Fruit fly (Drosophila melanogaster) whole organism, embryonic: ENCODE measurements around the gene Nf1.
A peak's percentile ranks its signal among the peaks of the same experiment; 100 is the strongest.

ENCODE experiments used
- Abd-B ChIP-seq: fragments of 200-800 bp; sonication (Bioruptor generic); optimal IDR thresholded peaks from 2 replicates; lab custom pipeline; 2018; ENCODE audit warnings: missing biosample characterization, mild to moderate bottlenecking, missing genetic modification characterization, moderate library complexity
- Atf6 ChIP-seq: fragments of 200-800 bp; sonication (Bioruptor generic); IDR thresholded peaks from 2 replicates; pipeline ENCODE4 v1.3.6; 2022; ENCODE audit warnings: missing biosample characterization, missing genetic modification characterization
- Bdp1 ChIP-seq: fragments of 200-800 bp; sonication (Bioruptor generic); optimal IDR thresholded peaks from 3 replicates; lab custom pipeline; 2016; ENCODE audit warnings: missing biosample characterization, missing genetic modification characterization
- CG10209 ChIP-seq: fragments of 200-800 bp; sonication (Bioruptor generic); optimal IDR thresholded peaks from 3 replicates; lab custom pipeline; 2017; ENCODE audit warnings: missing biosample characterization, mild to moderate bottlenecking, missing genetic modification characterization, missing genetic modification reagents
- CG1024 ChIP-seq: fragments of 200-800 bp; sonication (Bioruptor generic); IDR thresholded peaks from 2 replicates; pipeline ENCODE4 v1.3.6; 2022; ENCODE audit warnings: missing biosample characterization, missing genetic modification characterization
- CG10366 ChIP-seq: fragments of 200-800 bp; sonication (Bioruptor generic); IDR thresholded peaks from 2 replicates; pipeline ENCODE4 v1.3.6; 2022; ENCODE audit warnings: missing biosample characterization, missing genetic modification characterization
- CG11456 ChIP-seq: fragments of 200-800 bp; sonication (Bioruptor generic); IDR thresholded peaks from 3 replicates; pipeline ENCODE4 v1.3.6; 2022; ENCODE audit warnings: missing biosample characterization, missing genetic modification characterization
- CG12659 ChIP-seq: fragments of 200-800 bp; sonication (Bioruptor generic); optimal IDR thresholded peaks from 3 replicates; lab custom pipeline; 2017; ENCODE audit warnings: mild to moderate bottlenecking, missing biosample characterization, missing genetic modification reagents, missing genetic modification characterization
- CG13775 ChIP-seq: fragments of 200-800 bp; sonication (Bioruptor generic); optimal IDR thresholded peaks from 3 replicates; lab custom pipeline; 2017; ENCODE audit warnings: missing biosample characterization, mild to moderate bottlenecking, missing genetic modification characterization
- CG14441 ChIP-seq: fragments of 200-800 bp; sonication (Bioruptor generic); IDR thresholded peaks from 2 replicates; pipeline ENCODE4 v1.3.6; 2022; ENCODE audit warnings: missing biosample characterization, missing genetic modification characterization
- CG15514 ChIP-seq: fragments of 200-800 bp; sonication (Bioruptor generic); optimal IDR thresholded peaks from 3 replicates; lab custom pipeline; 2017; ENCODE audit warnings: missing biosample characterization, missing genetic modification characterization, mild to moderate bottlenecking, moderate library complexity, missing genetic modification reagents
- CG17186 ChIP-seq: fragments of 200-800 bp; sonication (Bioruptor generic); optimal IDR thresholded peaks from 3 replicates; lab custom pipeline; 2017; ENCODE audit warnings: missing biosample characterization, missing genetic modification reagents, missing genetic modification characterization
- CG18262 ChIP-seq: fragments of 200-800 bp; optimal IDR thresholded peaks from 3 replicates; lab custom pipeline; 2019; ENCODE audit warnings: missing biosample characterization, mild to moderate bottlenecking, missing genetic modification characterization, moderate library complexity
- CG30020 ChIP-seq: fragments of 200-800 bp; optimal IDR thresholded peaks from 2 replicates; lab custom pipeline; 2019; ENCODE audit warnings: missing biosample characterization, mild to moderate bottlenecking, missing genetic modification characterization, moderate library complexity
- CG3065 ChIP-seq: fragments of 200-800 bp; sonication (Bioruptor generic); optimal IDR thresholded peaks from 2 replicates; lab custom pipeline; 2016; ENCODE audit warnings: missing biosample characterization, missing genetic modification characterization
- CG3407 ChIP-seq: fragments of 200-800 bp; sonication (Bioruptor generic); optimal IDR thresholded peaks from 2 replicates; lab custom pipeline; 2018; ENCODE audit warnings: missing biosample characterization, mild to moderate bottlenecking, missing genetic modification characterization
- CG4854 ChIP-seq: fragments of 200-800 bp; sonication (Bioruptor generic); optimal IDR thresholded peaks from 2 replicates; lab custom pipeline; 2016; ENCODE audit warnings: missing biosample characterization, missing genetic modification characterization, inconsistent platforms
- CG5953 ChIP-seq: fragments of 200-800 bp; sonication (Bioruptor generic); IDR thresholded peaks from 2 replicates; pipeline ENCODE4 v1.3.6; 2022; ENCODE audit warnings: missing biosample characterization, missing genetic modification characterization
- CG6791 ChIP-seq: fragments of 200-800 bp; sonication (Bioruptor generic); IDR thresholded peaks from 3 replicates; pipeline ENCODE4 v1.3.6; 2022; ENCODE audit warnings: missing biosample characterization, missing genetic modification characterization; ENCODE audit not compliant: partially characterized antibody
- CG8290 ChIP-seq, 3 experiments: fragments of 200-800 bp; sonication (Bioruptor generic); optimal IDR thresholded peaks; 2 replicates each; lab custom pipeline; 2016 to 2019; ENCODE audit warnings: missing biosample characterization in 3 of 3, missing genetic modification characterization in 3 of 3, mild to moderate bottlenecking in 2 of 3, moderate library complexity in 1 of 3
- CoRest ChIP-seq: fragments of 200-800 bp; sonication (Bioruptor generic); optimal IDR thresholded peaks from 3 replicates; lab custom pipeline; 2018; ENCODE audit warnings: missing biosample characterization, mild to moderate bottlenecking, missing genetic modification characterization, moderate library complexity
- Elba2 ChIP-seq: fragments of 200-800 bp; sonication (Bioruptor generic); optimal IDR thresholded peaks from 3 replicates; lab custom pipeline; 2016; ENCODE audit warnings: missing biosample characterization, missing genetic modification characterization
- H2.0 ChIP-seq: fragments of 200-800 bp; sonication (Bioruptor generic); IDR thresholded peaks from 2 replicates; pipeline ENCODE4 v1.3.6; 2022; ENCODE audit warnings: missing biosample characterization, missing genetic modification characterization
- Lhr ChIP-seq: fragments of 200-800 bp; sonication (Bioruptor generic); optimal IDR thresholded peaks from 3 replicates; lab custom pipeline; 2017; ENCODE audit warnings: mild to moderate bottlenecking, missing biosample characterization, missing genetic modification reagents, missing genetic modification characterization
- Lpt ChIP-seq: fragments of >200 bp; optimal IDR thresholded peaks from 2 replicates; lab custom pipeline; 2018; ENCODE audit warnings: missing biosample characterization, missing genetic modification characterization
- MESR4 ChIP-seq: fragments of 200-800 bp; sonication (Bioruptor generic); optimal IDR thresholded peaks from 2 replicates; lab custom pipeline; 2018; ENCODE audit warnings: missing biosample characterization, mild to moderate bottlenecking, missing genetic modification characterization, moderate library complexity
- Mad ChIP-seq: fragments of 200-800 bp; sonication (Bioruptor generic); optimal IDR thresholded peaks from 2 replicates; lab custom pipeline; 2016; ENCODE audit warnings: missing biosample characterization, missing genetic modification characterization
- Opbp ChIP-seq: fragments of 200-800 bp; sonication (Bioruptor generic); IDR thresholded peaks from 3 replicates; pipeline ENCODE4 v1.3.6; 2022; ENCODE audit warnings: missing biosample characterization, missing genetic modification characterization; ENCODE audit not compliant: partially characterized antibody
- Pdp1 ChIP-seq, 2 experiments: fragments of 200-800 bp; sonication (Bioruptor generic); optimal IDR thresholded peaks; 3 replicates each; lab custom pipeline; 2016; ENCODE audit warnings: missing biosample characterization in 2 of 2, missing genetic modification characterization in 2 of 2, mild to moderate bottlenecking in 1 of 2, moderate library complexity in 1 of 2
- Rfx ChIP-seq: fragments of 200-800 bp; sonication (Bioruptor generic); IDR thresholded peaks from 2 replicates; pipeline ENCODE4 v1.3.6; 2022; ENCODE audit warnings: missing biosample characterization, missing genetic modification characterization
- Side ChIP-seq: fragments of 200-800 bp; sonication (Bioruptor generic); optimal IDR thresholded peaks from 2 replicates; lab custom pipeline; 2016; ENCODE audit warnings: missing biosample characterization, missing genetic modification characterization
- Sry-β ChIP-seq: fragments of 200-800 bp; sonication (Bioruptor generic); optimal IDR thresholded peaks from 2 replicates; lab custom pipeline; 2018; ENCODE audit warnings: missing biosample characterization, mild to moderate bottlenecking, missing genetic modification characterization, moderate library complexity
- ac ChIP-seq: fragments of 200-800 bp; sonication (Bioruptor generic); optimal IDR thresholded peaks from 3 replicates; lab custom pipeline; 2017; ENCODE audit warnings: missing biosample characterization, mild to moderate bottlenecking, missing genetic modification characterization
- ap ChIP-seq: fragments of 200-800 bp; sonication (Bioruptor generic); IDR thresholded peaks from 2 replicates; pipeline ENCODE4 v1.3.6; 2022; ENCODE audit warnings: missing biosample characterization, missing genetic modification characterization
- cad ChIP-seq: fragments of >200 bp; optimal IDR thresholded peaks from 2 replicates; lab custom pipeline; 2017; ENCODE audit warnings: missing biosample characterization, missing genetic modification characterization
- cas ChIP-seq: fragments of 200-800 bp; sonication (Bioruptor generic); IDR thresholded peaks from 2 replicates; pipeline ENCODE4 v1.3.6; 2022; ENCODE audit warnings: missing biosample characterization, missing genetic modification characterization
- caup ChIP-seq: fragments of 200-800 bp; sonication (Bioruptor generic); optimal IDR thresholded peaks from 3 replicates; lab custom pipeline; 2017; ENCODE audit warnings: missing biosample characterization, mild to moderate bottlenecking, missing genetic modification characterization, moderate library complexity; ENCODE audit not compliant: severe bottlenecking
- crc ChIP-seq: fragments of 200-800 bp; sonication (Bioruptor generic); optimal IDR thresholded peaks from 2 replicates; lab custom pipeline; 2016; ENCODE audit warnings: missing biosample characterization, missing genetic modification characterization
- danr ChIP-seq: fragments of 200-800 bp; sonication (Bioruptor generic); IDR thresholded peaks from 2 replicates; pipeline ENCODE4 v1.3.6; 2022; ENCODE audit warnings: missing biosample characterization, missing genetic modification characterization
- dimm ChIP-seq: fragments of 200-800 bp; sonication (Bioruptor generic); IDR thresholded peaks from 2 replicates; pipeline ENCODE4 v1.3.6; 2022; ENCODE audit warnings: missing biosample characterization, missing genetic modification characterization
- disco-r ChIP-seq: fragments of 200-800 bp; sonication (Bioruptor generic); optimal IDR thresholded peaks from 2 replicates; lab custom pipeline; 2016; ENCODE audit warnings: missing biosample characterization, missing genetic modification characterization
- fd64A ChIP-seq: fragments of 200-800 bp; sonication (Bioruptor generic); optimal IDR thresholded peaks from 3 replicates; lab custom pipeline; 2018; ENCODE audit warnings: missing biosample characterization, mild to moderate bottlenecking, missing genetic modification characterization
- insv ChIP-seq, 2 experiments: fragments of 200-800 bp; sonication (Bioruptor generic); optimal IDR thresholded peaks; 3 replicates each; lab custom pipeline; 2016 to 2018; ENCODE audit warnings: missing biosample characterization in 2 of 2, missing genetic modification characterization in 2 of 2
- p53 ChIP-seq: fragments of 200-800 bp; sonication (Bioruptor generic); optimal IDR thresholded peaks from 2 replicates; lab custom pipeline; 2016; ENCODE audit warnings: missing biosample characterization, missing genetic modification characterization
- pfk ChIP-seq: fragments of 200-800 bp; sonication (Bioruptor generic); optimal IDR thresholded peaks from 2 replicates; lab custom pipeline; 2018; ENCODE audit warnings: missing biosample characterization, mild to moderate bottlenecking, missing genetic modification characterization, moderate library complexity
- rib ChIP-seq: fragments of 200-800 bp; sonication (Bioruptor generic); IDR thresholded peaks from 2 replicates; pipeline ENCODE4 v1.3.6; 2022; ENCODE audit warnings: missing biosample characterization, missing genetic modification characterization
- sug ChIP-seq: fragments of 200-800 bp; optimal IDR thresholded peaks from 2 replicates; lab custom pipeline; 2019; ENCODE audit warnings: missing biosample characterization, mild to moderate bottlenecking, missing genetic modification characterization, moderate library complexity
- tap ChIP-seq: fragments of 200-800 bp; optimal IDR thresholded peaks from 3 replicates; lab custom pipeline; 2019; ENCODE audit warnings: missing biosample characterization, mild to moderate bottlenecking, missing genetic modification characterization, moderate library complexity
- ttk ChIP-seq: fragments of 200-800 bp; sonication (Bioruptor generic); IDR thresholded peaks from 2 replicates; pipeline ENCODE4 v2.1.2; 2022; ENCODE audit warnings: missing biosample characterization, missing genetic modification characterization
- wor ChIP-seq: fragments of 200-800 bp; sonication (Bioruptor generic); IDR thresholded peaks from 2 replicates; pipeline ENCODE4 v1.3.6; 2022; ENCODE audit warnings: missing biosample characterization, missing genetic modification characterization
- yki ChIP-seq: fragments of >200 bp; optimal IDR thresholded peaks from 3 replicates; lab custom pipeline; 2018
- zfh1 ChIP-seq: fragments of 200-800 bp; sonication (Bioruptor generic); IDR thresholded peaks from 3 replicates; pipeline ENCODE4 v1.3.6; 2022; ENCODE audit warnings: missing biosample characterization, missing genetic modification characterization

Nf1 gene

dm6 chr3R:25982734-25983133, at the start of gene Nf1 (continued):
- TF ChIP-seq Lpt (GFP tag; lab: Kevin White, UChicago): no peak
- no peak for TF ChIP-seq CG12659
- TF ChIP-seq insv (GFP tag; optimal IDR thresholded peaks at IDR 0.05; lab: Kevin White, UChicago): no peak
- peak; percentile 3 for TF ChIP-seq Abd-B
- TF ChIP-seq danr (GFP tag; lab: Robert Waterston, UW): no peak
- TF ChIP-seq Lhr: no peak
- no peak for TF ChIP-seq CG10209 (GFP tag; lab: Kevin White, UChicago)
- TF ChIP-seq sug: no peak
- peak; percentile 26 for TF ChIP-seq MESR4 (GFP tag; lab: Kevin White, UChicago)
- TF ChIP-seq CG3065: no peak
- no peak for TF ChIP-seq zfh1 (GFP tag; lab: Robert Waterston, UW)
- no peak for TF ChIP-seq caup (GFP tag; lab: Kevin White, UChicago)
- no peak for TF ChIP-seq CG30020 (tag; lab: Kevin White, UChicago)
- TF ChIP-seq Pdp1 (GFP tag; optimal IDR thresholded peaks at IDR 0.05; lab: Kevin White, UChicago): no peak
- no peak for TF ChIP-seq CG10366 (GFP tag; lab: Robert Waterston, UW)
- TF ChIP-seq Atf6 (GFP tag; lab: Robert Waterston, UW): no peak
- no peak for TF ChIP-seq fd64A (GFP tag; lab: Kevin White, UChicago)
- TF ChIP-seq tap (tag; lab: Kevin White, UChicago): no peak
- no peak for TF ChIP-seq H2.0
- TF ChIP-seq pfk (GFP tag; lab: Kevin White, UChicago): no peak
- peak; percentile 80 for TF ChIP-seq CG15514
- TF ChIP-seq Sry-β (GFP tag; lab: Kevin White, UChicago): peak; percentile 13
- no peak for TF ChIP-seq CG8290 (GFP tag; optimal IDR thresholded peaks at IDR 0.05; lab: Kevin White, UChicago)
- TF ChIP-seq CG8290 (tag; optimal IDR thresholded peaks at IDR 0.05; lab: Kevin White, UChicago): no peak
- TF ChIP-seq CG6791 (GFP tag; lab: Robert Waterston, UW): peak; percentile 77
- TF ChIP-seq Mad: no peak
- no peak for TF ChIP-seq CG17186 (GFP tag; lab: Kevin White, UChicago)
- no peak for TF ChIP-seq wor (GFP tag; lab: Robert Waterston, UW)
- no peak for TF ChIP-seq CG4854
- TF ChIP-seq CG1024 (GFP tag; lab: Robert Waterston, UW): no peak
- no peak for TF ChIP-seq CG5953
- no peak for TF ChIP-seq rib (GFP tag; lab: Robert Waterston, UW)
- peak; percentile 94 for TF ChIP-seq Opbp (GFP tag; lab: Robert Waterston, UW)
- no peak for TF ChIP-seq CG3407 (GFP tag; lab: Kevin White, UChicago)
- TF ChIP-seq ap: no peak
- no peak for TF ChIP-seq Bdp1 (GFP tag; lab: Kevin White, UChicago)
- TF ChIP-seq CG14441: no peak
- TF ChIP-seq crc (GFP tag; lab: Kevin White, UChicago): no peak
- no peak for TF ChIP-seq Side (GFP tag; lab: Kevin White, UChicago)
- no peak for TF ChIP-seq disco-r
- TF ChIP-seq ttk (GFP tag; lab: Robert Waterston, UW): no peak
- TF ChIP-seq cad (GFP tag; lab: Kevin White, UChicago): no peak
- TF ChIP-seq Elba2 (GFP tag; lab: Kevin White, UChicago): no peak
- 0 out of 2 replicates have a peak, but pooled peaks have one; percentile 25 for TF ChIP-seq Rfx (GFP tag; lab: Robert Waterston, UW)
- TF ChIP-seq CG11456: no peak
- no peak for TF ChIP-seq p53 (GFP tag; lab: Kevin White, UChicago)
- no peak for TF ChIP-seq ac
- TF ChIP-seq CG18262 (tag; lab: Kevin White, UChicago): no peak
- no peak for TF ChIP-seq CG13775
- TF ChIP-seq yki: no peak
- TF ChIP-seq dimm (GFP tag; lab: Robert Waterston, UW): no peak
- TF ChIP-seq cas (GFP tag; lab: Robert Waterston, UW): no peak
- no peak for TF ChIP-seq CoRest
